Fruit fly (Drosophila melanogaster) whole organism, embryonic: Measurements from ENCODE around the gene CG1628.

Experiments used
- Bdp1 ChIP-seq: fragments of 200-800 bp; sonication (Bioruptor generic); optimal IDR thresholded peaks from 3 replicates; lab custom pipeline; 2016; ENCODE audit warnings: missing biosample characterization, missing genetic modification characterization
- BtbVII ChIP-seq: fragments of 200-800 bp; sonication (Bioruptor generic); optimal IDR thresholded peaks from 3 replicates; lab custom pipeline; 2017; ENCODE audit warnings: missing biosample characterization, mild to moderate bottlenecking, missing genetic modification characterization
- CG1024 ChIP-seq: fragments of 200-800 bp; sonication (Bioruptor generic); IDR thresholded peaks from 2 replicates; pipeline ENCODE4 v1.3.6; 2022; ENCODE audit warnings: missing biosample characterization, missing genetic modification characterization
- CG10462 ChIP-seq: fragments of 200-800 bp; sonication (Bioruptor generic); optimal IDR thresholded peaks from 2 replicates; lab custom pipeline; 2016; ENCODE audit warnings: missing biosample characterization, missing genetic modification characterization
- CG10543 ChIP-seq: fragments of 200-800 bp; sonication (Bioruptor generic); optimal IDR thresholded peaks from 3 replicates; lab custom pipeline; 2017; ENCODE audit warnings: missing biosample characterization, mild to moderate bottlenecking, missing genetic modification characterization, moderate library complexity
- CG10979 ChIP-seq: fragments of 200-800 bp; sonication (Bioruptor generic); optimal IDR thresholded peaks from 2 replicates; lab custom pipeline; 2018; ENCODE audit warnings: missing biosample characterization, mild to moderate bottlenecking, missing genetic modification characterization, moderate library complexity
- CG11093 ChIP-seq: fragments of 200-800 bp; sonication (Bioruptor generic); IDR thresholded peaks from 3 replicates; pipeline ENCODE4 v1.3.6; 2022; ENCODE audit warnings: missing biosample characterization, missing genetic modification characterization
- CG11695 ChIP-seq: fragments of 200-800 bp; sonication (Bioruptor generic); IDR thresholded peaks from 3 replicates; pipeline ENCODE4 v1.3.6; 2022; ENCODE audit warnings: missing biosample characterization, missing genetic modification characterization
- CG14965 ChIP-seq: fragments of 200-800 bp; sonication (Bioruptor generic); optimal IDR thresholded peaks from 2 replicates; lab custom pipeline; 2016; ENCODE audit warnings: missing biosample characterization, missing genetic modification characterization, borderline replicate concordance
- CG15073 ChIP-seq: fragments of 200-800 bp; sonication (Bioruptor generic); optimal IDR thresholded peaks from 2 replicates; lab custom pipeline; 2016; ENCODE audit warnings: missing biosample characterization, missing genetic modification characterization
- CG17361 ChIP-seq: fragments of 200-800 bp; sonication (Bioruptor generic); IDR thresholded peaks from 3 replicates; pipeline ENCODE4 v1.3.6; 2022; ENCODE audit warnings: missing biosample characterization, missing genetic modification characterization
- CG17385 ChIP-seq: fragments of 200-800 bp; sonication (Bioruptor generic); optimal IDR thresholded peaks from 3 replicates; lab custom pipeline; 2018; ENCODE audit warnings: missing biosample characterization, mild to moderate bottlenecking, missing genetic modification characterization
- CG17612 ChIP-seq: fragments of 200-800 bp; sonication (Bioruptor generic); IDR thresholded peaks from 2 replicates; pipeline ENCODE4 v1.3.6; 2022; ENCODE audit warnings: missing biosample characterization, missing genetic modification characterization
- CG18599 ChIP-seq: fragments of 200-800 bp; sonication (Bioruptor generic); optimal IDR thresholded peaks from 3 replicates; lab custom pipeline; 2017; ENCODE audit warnings: missing biosample characterization, missing genetic modification characterization, mild to moderate bottlenecking, moderate library complexity, missing genetic modification reagents
- CG2678 ChIP-seq: fragments of 200-800 bp; sonication (Bioruptor generic); optimal IDR thresholded peaks from 3 replicates; lab custom pipeline; 2019; ENCODE audit warnings: missing biosample characterization, mild to moderate bottlenecking, missing genetic modification characterization, moderate library complexity
- CG30020 ChIP-seq: fragments of 200-800 bp; optimal IDR thresholded peaks from 2 replicates; lab custom pipeline; 2019; ENCODE audit warnings: missing biosample characterization, mild to moderate bottlenecking, missing genetic modification characterization, moderate library complexity
- CG31441 ChIP-seq: fragments of 200-800 bp; sonication (Bioruptor generic); IDR thresholded peaks from 2 replicates; pipeline ENCODE4 v1.3.6; 2022; ENCODE audit warnings: missing biosample characterization, missing genetic modification characterization
- CG7786 ChIP-seq: fragments of 200-800 bp; sonication (Bioruptor generic); optimal IDR thresholded peaks from 2 replicates; lab custom pipeline; 2016; ENCODE audit warnings: missing biosample characterization, missing genetic modification characterization
- CG8924 ChIP-seq: fragments of 200-800 bp; optimal IDR thresholded peaks from 3 replicates; lab custom pipeline; 2019; ENCODE audit warnings: missing biosample characterization, mild to moderate bottlenecking, missing genetic modification characterization, moderate library complexity
- Dp ChIP-seq: fragments of 200-800 bp; sonication (Bioruptor generic); optimal IDR thresholded peaks from 2 replicates; lab custom pipeline; 2018; ENCODE audit warnings: missing biosample characterization, mild to moderate bottlenecking, missing genetic modification characterization, moderate library complexity
- ERR ChIP-seq: fragments of 200-800 bp; sonication (Bioruptor generic); optimal IDR thresholded peaks from 2 replicates; lab custom pipeline; 2016; ENCODE audit warnings: missing biosample characterization, missing genetic modification characterization
- HHEX ChIP-seq: fragments of 200-800 bp; sonication (Bioruptor generic); optimal IDR thresholded peaks from 3 replicates; lab custom pipeline; 2017; ENCODE audit warnings: missing biosample characterization, mild to moderate bottlenecking, missing genetic modification characterization, missing genetic modification reagents
- Hr51 ChIP-seq, 2 experiments: fragments of 200-800 bp; sonication (Bioruptor generic); optimal IDR thresholded peaks; 2 replicates in 1 of 2; 3 replicates in 1 of 2; lab custom pipeline; 2016 to 2018; ENCODE audit warnings: missing biosample characterization in 2 of 2, missing genetic modification characterization in 2 of 2, mild to moderate bottlenecking in 1 of 2, moderate library complexity in 1 of 2
- Jarid2 ChIP-seq: fragments of 200-800 bp; sonication (Bioruptor generic); optimal IDR thresholded peaks from 3 replicates; lab custom pipeline; 2017; ENCODE audit warnings: mild to moderate bottlenecking, missing biosample characterization, missing genetic modification reagents, missing genetic modification characterization
- Kr ChIP-seq: fragments of 200-800 bp; sonication (Bioruptor generic); optimal IDR thresholded peaks from 2 replicates; lab custom pipeline; 2017; ENCODE audit warnings: missing biosample characterization, mild to moderate bottlenecking, missing genetic modification characterization
- NC2α ChIP-seq: fragments of 200-800 bp; sonication (Bioruptor generic); optimal IDR thresholded peaks from 2 replicates; lab custom pipeline; 2016; ENCODE audit warnings: missing biosample characterization, missing genetic modification characterization
- NC2β ChIP-seq: fragments of 200-800 bp; sonication (Bioruptor generic); optimal IDR thresholded peaks from 2 replicates; lab custom pipeline; 2016; ENCODE audit warnings: missing biosample characterization, missing genetic modification characterization
- Poxn ChIP-seq: fragments of 200-800 bp; sonication (Bioruptor generic); IDR thresholded peaks from 2 replicates; pipeline ENCODE4 v1.3.6; 2022; ENCODE audit warnings: missing biosample characterization, missing genetic modification characterization
- Rx ChIP-seq: fragments of 200-800 bp; sonication (Bioruptor generic); IDR thresholded peaks from 2 replicates; pipeline ENCODE4 v1.3.6; 2022; ENCODE audit warnings: missing biosample characterization, missing genetic modification characterization
- Sox100B ChIP-seq: fragments of 200-800 bp; sonication (Bioruptor generic); optimal IDR thresholded peaks from 3 replicates; lab custom pipeline; 2018; ENCODE audit warnings: missing biosample characterization, mild to moderate bottlenecking, missing genetic modification characterization
- Sox102F ChIP-seq: fragments of 200-800 bp; sonication (Bioruptor generic); optimal IDR thresholded peaks from 2 replicates; lab custom pipeline; 2018; ENCODE audit warnings: missing biosample characterization, mild to moderate bottlenecking, missing genetic modification characterization, moderate library complexity
- al ChIP-seq: fragments of 200-800 bp; sonication (Bioruptor generic); IDR thresholded peaks from 2 replicates; pipeline ENCODE4 v1.3.6; 2022; ENCODE audit warnings: missing biosample characterization, missing genetic modification characterization
- ash1 ChIP-seq: fragments of 200-800 bp; sonication (Bioruptor generic); optimal IDR thresholded peaks from 2 replicates; lab custom pipeline; 2018; ENCODE audit warnings: missing biosample characterization, mild to moderate bottlenecking, missing genetic modification characterization
- cad ChIP-seq: fragments of >200 bp; optimal IDR thresholded peaks from 2 replicates; lab custom pipeline; 2017; ENCODE audit warnings: missing biosample characterization, missing genetic modification characterization
- cg ChIP-seq: fragments of 200-800 bp; sonication (Bioruptor generic); optimal IDR thresholded peaks from 3 replicates; lab custom pipeline; 2019; ENCODE audit warnings: missing biosample characterization, mild to moderate bottlenecking, missing genetic modification characterization, moderate library complexity
- ci ChIP-seq: fragments of 200-800 bp; sonication (Bioruptor generic); IDR thresholded peaks from 3 replicates; pipeline ENCODE4 v1.3.6; 2022; ENCODE audit warnings: missing biosample characterization, missing genetic modification characterization
- crc ChIP-seq: fragments of 200-800 bp; sonication (Bioruptor generic); optimal IDR thresholded peaks from 2 replicates; lab custom pipeline; 2016; ENCODE audit warnings: missing biosample characterization, missing genetic modification characterization
- danr ChIP-seq: fragments of 200-800 bp; sonication (Bioruptor generic); IDR thresholded peaks from 2 replicates; pipeline ENCODE4 v1.3.6; 2022; ENCODE audit warnings: missing biosample characterization, missing genetic modification characterization
- fd102C ChIP-seq: fragments of 200-800 bp; sonication (Bioruptor generic); optimal IDR thresholded peaks from 2 replicates; lab custom pipeline; 2018; ENCODE audit warnings: missing biosample characterization, mild to moderate bottlenecking, missing genetic modification characterization, moderate library complexity
- fd64A ChIP-seq: fragments of 200-800 bp; sonication (Bioruptor generic); optimal IDR thresholded peaks from 3 replicates; lab custom pipeline; 2018; ENCODE audit warnings: missing biosample characterization, mild to moderate bottlenecking, missing genetic modification characterization
- gcm ChIP-seq: fragments of 200-800 bp; sonication (Bioruptor generic); optimal IDR thresholded peaks from 2 replicates; lab custom pipeline; 2019; ENCODE audit warnings: missing biosample characterization, mild to moderate bottlenecking, missing genetic modification characterization, moderate library complexity
- hbn ChIP-seq: fragments of 200-800 bp; sonication (Bioruptor generic); IDR thresholded peaks from 2 replicates; pipeline ENCODE4 v1.3.6; 2022; ENCODE audit warnings: missing biosample characterization, missing genetic modification characterization; ENCODE audit not compliant: partially characterized antibody
- her ChIP-seq: fragments of 200-800 bp; sonication (Bioruptor generic); optimal IDR thresholded peaks from 2 replicates; lab custom pipeline; 2016; ENCODE audit warnings: missing biosample characterization, missing genetic modification characterization
- lola ChIP-seq, 3 experiments: fragments of >200 bp in 2 of 3; fragments of 200-800 bp in 1 of 3; sonication (Bioruptor generic) in 1 of 3; optimal IDR thresholded peaks; 2 replicates each; lab custom pipeline; 2017 to 2019; ENCODE audit warnings: missing biosample characterization in 3 of 3, missing genetic modification characterization in 3 of 3, mild to moderate bottlenecking in 1 of 3, moderate library complexity in 1 of 3
- org-1 ChIP-seq: fragments of 200-800 bp; sonication (Bioruptor generic); optimal IDR thresholded peaks from 2 replicates; lab custom pipeline; 2017; ENCODE audit warnings: missing biosample characterization, missing genetic modification characterization
- prd ChIP-seq, 3 experiments: fragments of >200 bp in 2 of 3; fragments of 200-800 bp in 1 of 3; sonication (Bioruptor generic) in 1 of 3; optimal IDR thresholded peaks in 2 of 3; IDR thresholded peaks in 1 of 3; 2 replicates in 2 of 3; 3 replicates in 1 of 3; pipeline versions ENCODE4 v1.3.6 to Lab custom; 2017 to 2022; ENCODE audit warnings: missing biosample characterization in 1 of 3, missing genetic modification characterization in 1 of 3
- sim ChIP-seq: fragments of 200-800 bp; sonication (Bioruptor generic); IDR thresholded peaks from 2 replicates; pipeline ENCODE4 v1.3.6; 2022; ENCODE audit warnings: missing biosample characterization, missing genetic modification characterization
- sob ChIP-seq: fragments of 200-800 bp; sonication (Bioruptor generic); IDR thresholded peaks from 2 replicates; pipeline ENCODE4 v1.3.6; 2022; ENCODE audit warnings: missing biosample characterization, missing genetic modification characterization
- stc ChIP-seq: fragments of 200-800 bp; sonication (Bioruptor generic); IDR thresholded peaks from 2 replicates; pipeline ENCODE4 v1.3.6; 2022; ENCODE audit warnings: missing biosample characterization, missing genetic modification characterization
- ttk ChIP-seq: fragments of 200-800 bp; sonication (Bioruptor generic); IDR thresholded peaks from 2 replicates; pipeline ENCODE4 v2.1.2; 2022; ENCODE audit warnings: missing biosample characterization, missing genetic modification characterization

The CG1628 gene

dm6 chrX:10564145-10564544 lies 38.4 kb downstream of the CG1628 start (continued):
- TF ChIP-seq CG10462 (GFP tag; lab: Kevin White, UChicago), result no peak
- no peak for TF ChIP-seq fd64A (GFP tag; lab: Kevin White, UChicago)
- no peak for TF ChIP-seq NC2β (GFP tag; lab: Kevin White, UChicago)
- TF ChIP-seq crc (GFP tag; lab: Kevin White, UChicago), result no peak
- TF ChIP-seq cad (GFP tag; lab: Kevin White, UChicago), result no peak
- no peak for TF ChIP-seq CG15073 (GFP tag; lab: Kevin White, UChicago)
- TF ChIP-seq Jarid2 (GFP tag; lab: Kevin White, UChicago), result no peak
- no peak for TF ChIP-seq Sox100B (GFP tag; lab: Kevin White, UChicago)
- 0 out of 2 replicates have a peak, but pooled peaks have one; percentile 13 for TF ChIP-seq CG31441 (GFP tag; lab: Robert Waterston, UW)
- TF ChIP-seq CG30020 (tag; lab: Kevin White, UChicago), result no peak
- peak; percentile 16 for TF ChIP-seq org-1 (GFP tag; lab: Kevin White, UChicago)
- TF ChIP-seq CG11695, result 0 out of 3 replicates have a peak, but pooled peaks have one; percentile 12
- no peak for TF ChIP-seq gcm (GFP tag; lab: Kevin White, UChicago)
- no peak for TF ChIP-seq BtbVII (GFP tag; lab: Kevin White, UChicago)
- TF ChIP-seq CG17385 (GFP tag; lab: Kevin White, UChicago), result no peak
- no peak for TF ChIP-seq Poxn (GFP tag; lab: Robert Waterston, UW)
- TF ChIP-seq Sox102F (GFP tag; lab: Kevin White, UChicago), result peak; percentile 27
- TF ChIP-seq cg (GFP tag; lab: Kevin White, UChicago), result no peak
- TF ChIP-seq danr (GFP tag; lab: Robert Waterston, UW), result no peak
- no peak for TF ChIP-seq prd (optimal IDR thresholded peaks at IDR 0.05; lab: Kevin White, UChicago)
- peak; percentile 57 for TF ChIP-seq prd (GFP tag; IDR thresholded peaks at IDR 0.05; lab: Robert Waterston, UW)
- TF ChIP-seq CG1024 (GFP tag; lab: Robert Waterston, UW), result no peak
- no peak for TF ChIP-seq hbn (GFP tag; lab: Robert Waterston, UW)
- TF ChIP-seq CG14965 (GFP tag; lab: Kevin White, UChicago), result no peak
- no peak for TF ChIP-seq fd102C
- TF ChIP-seq CG11093, result no peak
- TF ChIP-seq CG7786 (GFP tag; lab: Kevin White, UChicago), result no peak
- TF ChIP-seq Bdp1, result no peak
- no peak for TF ChIP-seq Kr
- no peak for TF ChIP-seq CG17361 (GFP tag; lab: Robert Waterston, UW)
- no peak for TF ChIP-seq Dp (GFP tag; lab: Kevin White, UChicago)
- no peak for TF ChIP-seq NC2α (GFP tag; lab: Kevin White, UChicago)
- TF ChIP-seq her (GFP tag; lab: Kevin White, UChicago), result no peak
- peak; percentile 38; the same call in 1 of the 3 replicates for TF ChIP-seq ci (GFP tag; lab: Robert Waterston, UW)
- TF ChIP-seq CG10979 (tag; lab: Kevin White, UChicago), result no peak
- no peak for TF ChIP-seq lola (GFP tag; optimal IDR thresholded peaks at IDR 0.05; lab: Kevin White, UChicago)
- TF ChIP-seq sim, result no peak
- TF ChIP-seq Rx (GFP tag; lab: Robert Waterston, UW), result no peak
- no peak for TF ChIP-seq CG8924 (tag; lab: Kevin White, UChicago)
- TF ChIP-seq sob (GFP tag; lab: Robert Waterston, UW), result 0 out of 2 replicates have a peak, but pooled peaks have one; percentile 17
- TF ChIP-seq ash1 (GFP tag; lab: Kevin White, UChicago), result no peak
- TF ChIP-seq Hr51 (GFP tag; optimal IDR thresholded peaks at IDR 0.05; lab: Kevin White, UChicago), result peak in 1 of 2 experiments; percentile 23
- TF ChIP-seq HHEX (GFP tag; lab: Kevin White, UChicago), result no peak
- TF ChIP-seq CG10543 (GFP tag; lab: Kevin White, UChicago), result no peak
- TF ChIP-seq stc (GFP tag; lab: Robert Waterston, UW), result no peak
- TF ChIP-seq CG2678 (tag; lab: Kevin White, UChicago), result peak; percentile 51
- no peak for TF ChIP-seq al (GFP tag; lab: Robert Waterston, UW)
- TF ChIP-seq CG18599 (GFP tag; lab: Kevin White, UChicago), result peak; percentile 62
- TF ChIP-seq ERR (GFP tag; lab: Kevin White, UChicago), result no peak
- TF ChIP-seq CG17612 (GFP tag; lab: Robert Waterston, UW), result no peak
- no peak for TF ChIP-seq ttk (GFP tag; lab: Robert Waterston, UW)
